Worm (Caenorhabditis elegans) whole organism, young adult: ENCODE data around the gene Y38F1A.2.

Experiments used
- D2030.7 ChIP-seq: fragments of 200-800 bp; sonication (Bioruptor generic); IDR thresholded peaks from 2 replicates; pipeline ENCODE4 v1.3.6; 2022; ENCODE audit warnings: missing genetic modification reagents, missing genetic modification characterization, missing compliant biosample characterization
- F10E7.11 ChIP-seq: sonication (generic microtip); optimal IDR thresholded peaks from 2 replicates; lab custom pipeline; 2017; ENCODE audit warnings: mild to moderate bottlenecking, missing genetic modification characterization, moderate library complexity, missing compliant biosample characterization
- F39B2.1 ChIP-seq: fragments of 200-800 bp; sonication (Bioruptor generic); IDR thresholded peaks from 2 replicates; pipeline ENCODE4 v1.3.6; 2022; ENCODE audit warnings: missing genetic modification reagents, missing genetic modification characterization, missing compliant biosample characterization
- K12H6.12 ChIP-seq: fragments of 200-800 bp; sonication (Bioruptor generic); optimal IDR thresholded peaks from 2 replicates; lab custom pipeline; 2018; ENCODE audit warnings: mild to moderate bottlenecking, missing genetic modification characterization, missing compliant biosample characterization
- Y56A3A.18 ChIP-seq: fragments of 200-800 bp; sonication (Bioruptor generic); IDR thresholded peaks from 2 replicates; pipeline ENCODE4 v1.3.6; 2022; ENCODE audit warnings: missing genetic modification reagents, missing genetic modification characterization, missing compliant biosample characterization
- Y95B8A.8 ChIP-seq: fragments of 200-800 bp; sonication (Bioruptor generic); IDR thresholded peaks from 2 replicates; pipeline ENCODE4 v1.3.6; 2022; ENCODE audit warnings: missing genetic modification reagents, missing genetic modification characterization, missing compliant biosample characterization
- ZK185.1 ChIP-seq: sonication (generic microtip); optimal IDR thresholded peaks from 2 replicates; lab custom pipeline; 2016; ENCODE audit warnings: mild to moderate bottlenecking, missing genetic modification characterization, missing compliant biosample characterization; ENCODE audit not compliant: poor library complexity, severe bottlenecking
- attf-5 ChIP-seq: fragments of 200-800 bp; sonication (Bioruptor generic); optimal IDR thresholded peaks from 2 replicates; lab custom pipeline; 2018; ENCODE audit warnings: mild to moderate bottlenecking, missing genetic modification characterization, missing compliant biosample characterization
- attf-6 ChIP-seq: fragments of 200-800 bp; sonication (Bioruptor generic); IDR thresholded peaks from 2 replicates; pipeline ENCODE4 v1.3.6; 2022; ENCODE audit warnings: missing genetic modification reagents, missing genetic modification characterization, missing compliant biosample characterization
- cebp-1 ChIP-seq, 2 experiments: fragments of 200-800 bp in 1 of 2; sonication (Bioruptor generic) in 1 of 2; sonication (generic microtip) in 1 of 2; IDR thresholded peaks in 1 of 2; optimal IDR thresholded peaks in 1 of 2; 2 replicates each; pipeline versions ENCODE4 v1.3.6 to Lab custom; 2017 to 2022; ENCODE audit warnings: missing compliant biosample characterization in 2 of 2, missing genetic modification characterization in 2 of 2, mild to moderate bottlenecking in 1 of 2, missing genetic modification reagents in 1 of 2, moderate library complexity in 1 of 2
- cebp-2 ChIP-seq: fragments of 200-800 bp; sonication (Bioruptor generic); IDR thresholded peaks from 2 replicates; pipeline ENCODE4 v1.3.6; 2022; ENCODE audit warnings: missing genetic modification characterization, missing compliant biosample characterization
- ceh-100 ChIP-seq: fragments of 200-800 bp; sonication (Bioruptor generic); IDR thresholded peaks from 2 replicates; pipeline ENCODE4 v1.3.6; 2022; ENCODE audit warnings: missing genetic modification reagents, missing genetic modification characterization, missing compliant biosample characterization
- ceh-79 ChIP-seq: sonication (generic microtip); optimal IDR thresholded peaks from 2 replicates; lab custom pipeline; 2017; ENCODE audit warnings: mild to moderate bottlenecking, missing genetic modification characterization, missing compliant biosample characterization
- ceh-91 ChIP-seq: fragments of 200-800 bp; sonication (Bioruptor generic); IDR thresholded peaks from 2 replicates; pipeline ENCODE4 v1.3.6; 2022; ENCODE audit warnings: missing genetic modification reagents, missing genetic modification characterization, missing compliant biosample characterization
- dox-1 ChIP-seq: fragments of 200-800 bp; sonication (Bioruptor generic); IDR thresholded peaks from 2 replicates; pipeline ENCODE4 v1.3.6; 2022; ENCODE audit warnings: missing genetic modification reagents, missing genetic modification characterization, missing compliant biosample characterization
- egl-18 ChIP-seq: fragments of 200-800 bp; sonication (Bioruptor generic); IDR thresholded peaks from 2 replicates; pipeline ENCODE4 v1.3.6; 2022; ENCODE audit warnings: missing genetic modification reagents, missing genetic modification characterization, missing compliant biosample characterization
- egl-44 ChIP-seq: fragments of 200-800 bp; sonication (Bioruptor generic); IDR thresholded peaks from 2 replicates; pipeline ENCODE4 v1.3.6; 2022; ENCODE audit warnings: missing genetic modification reagents, missing genetic modification characterization, missing compliant biosample characterization
- ets-4 ChIP-seq: fragments of 200-800 bp; sonication (Bioruptor generic); optimal IDR thresholded peaks from 2 replicates; lab custom pipeline; 2018; ENCODE audit warnings: mild to moderate bottlenecking, missing genetic modification characterization, missing compliant biosample characterization
- fkh-3 ChIP-seq: sonication (generic microtip); optimal IDR thresholded peaks from 2 replicates; lab custom pipeline; 2016; ENCODE audit warnings: mild to moderate bottlenecking, missing genetic modification characterization, missing compliant biosample characterization
- gei-17 ChIP-seq: fragments of 200-800 bp; sonication (Bioruptor generic); optimal IDR thresholded peaks from 2 replicates; lab custom pipeline; 2018; ENCODE audit warnings: mild to moderate bottlenecking, missing genetic modification characterization, missing compliant biosample characterization
- hlh-26 ChIP-seq: fragments of 200-800 bp; sonication (Bioruptor generic); conservative IDR thresholded peaks from 2 replicates; pipeline ENCODE4 v1.3.6; 2022; ENCODE audit warnings: missing genetic modification reagents, missing genetic modification characterization, missing compliant biosample characterization
- hmg-1.2 ChIP-seq: fragments of 200-800 bp; sonication (Bioruptor generic); IDR thresholded peaks from 2 replicates; pipeline ENCODE4 v1.3.6; 2022; ENCODE audit warnings: missing genetic modification reagents, missing genetic modification characterization, missing compliant biosample characterization
- hsf-1 ChIP-seq: fragments of 200-800 bp; sonication (Bioruptor generic); IDR thresholded peaks from 2 replicates; pipeline ENCODE4 v1.3.6; 2022; ENCODE audit warnings: missing genetic modification reagents, missing genetic modification characterization, missing compliant biosample characterization
- lag-1 ChIP-seq: fragments of 200-800 bp; sonication (Bioruptor generic); IDR thresholded peaks from 2 replicates; pipeline ENCODE4 v1.3.6; 2022; ENCODE audit warnings: missing genetic modification reagents, missing genetic modification characterization, missing compliant biosample characterization
- let-526 ChIP-seq: fragments of 200-800 bp; sonication (Bioruptor generic); IDR thresholded peaks from 2 replicates; pipeline ENCODE4 v1.3.6; 2022; ENCODE audit warnings: missing genetic modification reagents, missing genetic modification characterization, missing compliant biosample characterization
- let-607 ChIP-seq, 2 experiments: fragments of 200-800 bp in 1 of 2; sonication (Bioruptor generic) in 1 of 2; sonication (generic microtip) in 1 of 2; optimal IDR thresholded peaks; 2 replicates each; lab custom pipeline; 2016 to 2018; ENCODE audit warnings: mild to moderate bottlenecking in 2 of 2, missing compliant biosample characterization in 2 of 2, missing genetic modification characterization in 2 of 2, moderate library complexity in 2 of 2, missing genotype in 1 of 2
- lin-35 ChIP-seq, 3 experiments: fragments of 150-350 bp in 2 of 3; sonication (generic microtip) in 1 of 3; optimal IDR thresholded peaks; 2 replicates each; lab custom pipeline; 2014 to 2018; ENCODE audit warnings: missing biosample characterization in 3 of 3, missing genetic modification characterization in 3 of 3, missing genetic modification reagents in 3 of 3
- lin-54 ChIP-seq: fragments of 200-800 bp; sonication (Bioruptor generic); optimal IDR thresholded peaks from 2 replicates; lab custom pipeline; 2018; ENCODE audit warnings: mild to moderate bottlenecking, missing genetic modification characterization, missing compliant biosample characterization
- madf-10 ChIP-seq: sonication (generic microtip); optimal IDR thresholded peaks from 2 replicates; lab custom pipeline; 2016; ENCODE audit warnings: mild to moderate bottlenecking, missing genetic modification characterization, missing compliant biosample characterization
- madf-6 ChIP-seq: fragments of 200-800 bp; sonication (Bioruptor generic); IDR thresholded peaks from 2 replicates; pipeline ENCODE4 v1.3.6; 2022; ENCODE audit warnings: missing genetic modification reagents, missing genetic modification characterization, missing compliant biosample characterization
- mcd-1 ChIP-seq: fragments of 200-800 bp; sonication (Bioruptor generic); IDR thresholded peaks from 2 replicates; pipeline ENCODE4 v1.3.6; 2022; ENCODE audit warnings: missing genetic modification reagents, missing genetic modification characterization, missing compliant biosample characterization
- nfyb-1 ChIP-seq: fragments of 200-800 bp; sonication (Bioruptor generic); IDR thresholded peaks from 2 replicates; pipeline ENCODE4 v1.3.6; 2022; ENCODE audit warnings: missing genetic modification reagents, missing genetic modification characterization, missing compliant biosample characterization
- nhr-179 ChIP-seq: sonication (generic microtip); optimal IDR thresholded peaks from 2 replicates; lab custom pipeline; 2016; ENCODE audit warnings: mild to moderate bottlenecking, missing genetic modification characterization, missing compliant biosample characterization
- nhr-80 ChIP-seq: sonication (generic microtip); optimal IDR thresholded peaks from 2 replicates; lab custom pipeline; 2016; ENCODE audit warnings: missing genetic modification characterization, missing compliant biosample characterization
- pbrm-1 ChIP-seq: fragments of 200-800 bp; sonication (Bioruptor generic); IDR thresholded peaks from 2 replicates; pipeline ENCODE4 v1.3.6; 2022; ENCODE audit warnings: missing genetic modification reagents, missing genetic modification characterization, missing compliant biosample characterization
- rcor-1 ChIP-seq: fragments of 200-800 bp; sonication (Bioruptor generic); IDR thresholded peaks from 2 replicates; pipeline ENCODE4 v1.3.6; 2022; ENCODE audit warnings: missing genetic modification reagents, missing genetic modification characterization, missing compliant biosample characterization
- rpc-1 ChIP-seq, 2 experiments: fragments of 150-350 bp in 1 of 2; sonication (generic microtip) in 1 of 2; optimal IDR thresholded peaks; 2 replicates each; lab custom pipeline; 2014 to 2018; ENCODE audit warnings: missing biosample characterization in 1 of 2, missing genetic modification characterization in 1 of 2, missing genetic modification reagents in 1 of 2, missing genotype in 1 of 2
- snpc-1.1 ChIP-seq: sonication (generic microtip); optimal IDR thresholded peaks from 2 replicates; lab custom pipeline; 2017; ENCODE audit warnings: missing genetic modification characterization, mild to moderate bottlenecking, missing compliant biosample characterization, antibody characterized with exemption, moderate library complexity, missing genotype, missing genetic modification reagents; ENCODE audit not compliant: insufficient read depth
- snpc-4 ChIP-seq, 5 experiments: fragments of 150-350 bp in 1 of 5; sonication (generic microtip) in 4 of 5; optimal IDR thresholded peaks; 2 replicates each; lab custom pipeline; 2014 to 2018; ENCODE audit warnings: missing genetic modification characterization in 5 of 5, missing biosample characterization in 3 of 5, antibody characterized with exemption in 2 of 5, mild to moderate bottlenecking in 2 of 5, missing compliant biosample characterization in 2 of 5, missing genotype in 2 of 5, moderate library complexity in 2 of 5, missing genetic modification reagents in 1 of 5
- tbx-9 ChIP-seq: sonication (generic microtip); optimal IDR thresholded peaks from 2 replicates; lab custom pipeline; 2016; ENCODE audit warnings: borderline replicate concordance, missing genetic modification characterization, inconsistent platforms, missing compliant biosample characterization
- xnd-1 ChIP-seq: sonication (generic microtip); optimal IDR thresholded peaks from 2 replicates; lab custom pipeline; 2016; ENCODE audit warnings: missing genotype, missing genetic modification reagents, missing genetic modification characterization, missing compliant biosample characterization
- zfh-2 ChIP-seq: fragments of 200-800 bp; sonication (Bioruptor generic); conservative IDR thresholded peaks from 2 replicates; pipeline ENCODE4 v1.3.6; 2022; ENCODE audit warnings: missing genetic modification reagents, missing genetic modification characterization, missing compliant biosample characterization
- zim-3 ChIP-seq: sonication (generic microtip); optimal IDR thresholded peaks from 2 replicates; lab custom pipeline; 2017; ENCODE audit warnings: mild to moderate bottlenecking, missing genetic modification characterization, moderate library complexity, missing compliant biosample characterization
- ztf-25 ChIP-seq: fragments of 200-800 bp; sonication (Bioruptor generic); IDR thresholded peaks from 2 replicates; pipeline ENCODE4 v1.3.6; 2022; ENCODE audit warnings: missing genetic modification reagents, missing genetic modification characterization, missing compliant biosample characterization
- ztf-6 ChIP-seq: fragments of 200-800 bp; sonication (Bioruptor generic); IDR thresholded peaks from 2 replicates; pipeline ENCODE4 v1.3.6; 2022; ENCODE audit warnings: missing genetic modification reagents, missing genetic modification characterization, missing compliant biosample characterization

The Y38F1A.2 gene

ce11 chrII:12953297-12953696, 1.5 kb upstream of the Y38F1A.2 start:
- TF ChIP-seq hmg-1.2 (GFP tag; lab: Robert Waterston, UW) (peak; percentile 65; the same call in 1 of the 2 replicates), F39B2.1 (GFP tag; lab: Robert Waterston, UW) (no peak), snpc-4 (GFP tag; optimal IDR thresholded peaks at IDR 0.05; lab: Kevin White, UChicago) (no peak), snpc-4 (tag; optimal IDR thresholded peaks at IDR 0.05; lab: Kevin White, UChicago) (peak in 2 of 4 experiments; percentile 39 to 57), ets-4 (GFP tag; lab: Kevin White, UChicago) (no peak), fkh-3 (no peak), nhr-179 (tag; lab: Kevin White, UChicago) (no peak), zfh-2 (GFP tag; lab: Robert Waterston, UW) (no peak), lin-54 (GFP tag; lab: Kevin White, UChicago) (no peak), tbx-9 (tag; lab: Kevin White, UChicago) (no peak), attf-5 (GFP tag; lab: Kevin White, UChicago) (peak; percentile 12), dox-1 (GFP tag; lab: Robert Waterston, UW) (peak; percentile 19; the same call in 1 of the 2 replicates), pbrm-1 (GFP tag; lab: Robert Waterston, UW) (0 out of 2 replicates have a peak, but pooled peaks have one; percentile 17), cebp-1 (GFP tag; IDR thresholded peaks at IDR 0.05; lab: Robert Waterston, UW) (peak; percentile 75), cebp-1 (tag; optimal IDR thresholded peaks at IDR 0.05; lab: Kevin White, UChicago) (peak; percentile 89), hlh-26 (GFP tag; lab: Robert Waterston, UW) (no peak), nhr-80 (tag; lab: Kevin White, UChicago) (peak; percentile 4), Y56A3A.18 (GFP tag; lab: Robert Waterston, UW) (no peak)

- TF ChIP-seq cebp-2 (GFP tag; lab: Robert Waterston, UW): no peak
- TF ChIP-seq egl-18 (GFP tag; lab: Robert Waterston, UW): no peak
- TF ChIP-seq ztf-25 (GFP tag; lab: Robert Waterston, UW): no peak
- no peak for TF ChIP-seq lag-1
- no peak for TF ChIP-seq ZK185.1 (tag; lab: Kevin White, UChicago)
- TF ChIP-seq rcor-1 (GFP tag; lab: Robert Waterston, UW): no peak
- TF ChIP-seq nfyb-1 (GFP tag; lab: Robert Waterston, UW): no peak
- no peak for TF ChIP-seq hsf-1 (GFP tag; lab: Robert Waterston, UW)
- TF ChIP-seq let-607 (tag; optimal IDR thresholded peaks at IDR 0.05; lab: Kevin White, UChicago): no peak
- TF ChIP-seq madf-10 (tag; lab: Kevin White, UChicago): no peak
- no peak for TF ChIP-seq mcd-1 (GFP tag; lab: Robert Waterston, UW)
- TF ChIP-seq ztf-6: no peak
- TF ChIP-seq gei-17 (GFP tag; lab: Kevin White, UChicago): no peak
- no peak for TF ChIP-seq ceh-79 (tag; lab: Kevin White, UChicago)
- no peak for TF ChIP-seq ceh-91 (GFP tag; lab: Robert Waterston, UW)
Measured at ce11 chrII:12960206-12960605, 5.4 kb downstream of the Y38F1A.2 start.

- TF ChIP-seq K12H6.12 (tag; lab: Kevin White, UChicago) (no peak), Y95B8A.8 (GFP tag; lab: Robert Waterston, UW) (no peak), xnd-1 (no peak), pbrm-1 (GFP tag; lab: Robert Waterston, UW) (no peak), rpc-1 (optimal IDR thresholded peaks at IDR 0.05; lab: Kevin White, UChicago) (no peak), rpc-1 (tag; optimal IDR thresholded peaks at IDR 0.05; lab: Kevin White, UChicago) (no peak), madf-6 (no peak), F10E7.11 (tag; lab: Kevin White, UChicago) (no peak), snpc-1.1 (tag; lab: Kevin White, UChicago) (no peak), attf-6 (GFP tag; lab: Robert Waterston, UW) (no peak), lin-35 (GFP tag; optimal IDR thresholded peaks at IDR 0.05; lab: Kevin White, UChicago) (no peak), D2030.7 (GFP tag; lab: Robert Waterston, UW) (no peak), ceh-100 (no peak), let-526 (no peak), zim-3 (no peak), egl-44 (GFP tag; lab: Robert Waterston, UW) (no peak)
Measured at ce11 chrII:12961293-12961692, 6.5 kb downstream of the Y38F1A.2 start.
